Worm (Caenorhabditis elegans) whole organism, L1 larva: Measurements from ENCODE around the gene srh-148.
"Not testable (repeated sequence)": the region's sequence is repeated elsewhere in the genome, so short reads cannot be mapped to it uniquely, and the experiment has no call there.

Experiments
- C04F5.9 ChIP-seq: sonication (generic microtip); optimal IDR thresholded peaks from 2 replicates; lab custom pipeline; 2016; ENCODE audit warnings: missing genetic modification characterization, missing compliant biosample characterization
- C34B4.2 ChIP-seq: sonication (generic microtip); optimal IDR thresholded peaks from 2 replicates; lab custom pipeline; 2017; ENCODE audit warnings: mild to moderate bottlenecking, missing genetic modification characterization, missing compliant biosample characterization
- aha-1 ChIP-seq: fragments of 150-350 bp; optimal IDR thresholded peaks from 2 replicates; lab custom pipeline; 2014; ENCODE audit warnings: missing biosample characterization, missing genetic modification characterization
- alr-1 ChIP-seq: fragments of 200-800 bp; sonication (Bioruptor generic); optimal IDR thresholded peaks from 2 replicates; lab custom pipeline; 2018; ENCODE audit warnings: borderline replicate concordance, mild to moderate bottlenecking, missing genetic modification characterization, missing compliant biosample characterization
- aly-2 ChIP-seq: fragments of 150-350 bp; optimal IDR thresholded peaks from 2 replicates; lab custom pipeline; 2014; ENCODE audit warnings: missing biosample characterization, missing genetic modification characterization
- ama-1 ChIP-seq: fragments of 150-350 bp; optimal IDR thresholded peaks from 2 replicates; lab custom pipeline; 2014
- blmp-1 ChIP-seq: fragments of 150-350 bp; optimal IDR thresholded peaks from 2 replicates; lab custom pipeline; 2014; ENCODE audit warnings: missing biosample characterization, missing genetic modification characterization
- ceh-8 ChIP-seq: fragments of 200-800 bp; sonication (Bioruptor generic); optimal IDR thresholded peaks from 2 replicates; lab custom pipeline; 2018; ENCODE audit warnings: mild to moderate bottlenecking, missing genetic modification characterization, moderate library complexity, missing compliant biosample characterization
- ceh-82 ChIP-seq, 3 experiments: fragments of 150-350 bp in 1 of 3; sonication (generic microtip) in 2 of 3; optimal IDR thresholded peaks; 2 replicates each; lab custom pipeline; 2014 to 2017; ENCODE audit warnings: missing biosample characterization in 3 of 3, missing genetic modification characterization in 3 of 3
- ceh-88 ChIP-seq: fragments of 200-800 bp; sonication (Bioruptor generic); IDR thresholded peaks from 2 replicates; pipeline ENCODE4 v1.3.6; 2022; ENCODE audit warnings: missing genetic modification characterization, missing compliant biosample characterization
- dsc-1 ChIP-seq: sonication (generic microtip); optimal IDR thresholded peaks from 2 replicates; lab custom pipeline; 2016; ENCODE audit warnings: mild to moderate bottlenecking, missing genetic modification characterization, missing compliant biosample characterization
- efl-1 ChIP-seq, 4 experiments: fragments of 150-350 bp; optimal IDR thresholded peaks in 3 of 4; peaks in 1 of 4; 1 replicate in 1 of 4; 2 replicates in 3 of 4; lab custom pipeline; 2014; ENCODE audit warnings: missing biosample characterization in 2 of 4, missing genetic modification characterization in 2 of 4, missing genetic modification reagents in 2 of 4
- efl-3 ChIP-seq: fragments of 200-800 bp; sonication (Bioruptor generic); optimal IDR thresholded peaks from 2 replicates; lab custom pipeline; 2018; ENCODE audit warnings: mild to moderate bottlenecking, missing genetic modification characterization, missing compliant biosample characterization
- egl-13 ChIP-seq: sonication (generic microtip); optimal IDR thresholded peaks from 2 replicates; lab custom pipeline; 2016; ENCODE audit warnings: missing genotype, missing genetic modification reagents, missing genetic modification characterization, missing compliant biosample characterization
- elt-2 ChIP-seq: sonication (generic microtip); optimal IDR thresholded peaks from 2 replicates; lab custom pipeline; 2016; ENCODE audit warnings: missing genetic modification characterization, mild to moderate bottlenecking, inconsistent platforms, missing compliant biosample characterization, missing genetic modification reagents
- fkh-4 ChIP-seq: sonication (generic microtip); optimal IDR thresholded peaks from 2 replicates; lab custom pipeline; 2016; ENCODE audit warnings: missing compliant biosample characterization, missing genetic modification characterization, borderline replicate concordance
- fkh-8 ChIP-seq: sonication (generic microtip); optimal IDR thresholded peaks from 2 replicates; lab custom pipeline; 2016; ENCODE audit warnings: mild to moderate bottlenecking, missing genetic modification characterization, missing compliant biosample characterization
- hlh-4 ChIP-seq: sonication (generic microtip); optimal IDR thresholded peaks from 2 replicates; lab custom pipeline; 2016; ENCODE audit warnings: mild to moderate bottlenecking, missing genetic modification characterization, missing compliant biosample characterization
- irx-1 ChIP-seq: sonication (generic microtip); optimal IDR thresholded peaks from 2 replicates; lab custom pipeline; 2016; ENCODE audit warnings: missing genetic modification characterization, missing compliant biosample characterization
- lin-13 ChIP-seq: fragments of 150-350 bp; optimal IDR thresholded peaks from 2 replicates; lab custom pipeline; 2014; ENCODE audit warnings: missing biosample characterization, missing genetic modification reagents, missing genetic modification characterization
- lin-14 ChIP-seq: fragments of 200-800 bp; sonication (Bioruptor generic); optimal IDR thresholded peaks from 2 replicates; lab custom pipeline; 2018; ENCODE audit warnings: mild to moderate bottlenecking, missing genetic modification characterization, moderate library complexity, missing compliant biosample characterization
- lin-35 ChIP-seq, 2 experiments: fragments of 150-350 bp; optimal IDR thresholded peaks; 2 replicates each; lab custom pipeline; 2014; ENCODE audit warnings: missing biosample characterization in 2 of 2, missing genetic modification characterization in 2 of 2, missing genetic modification reagents in 2 of 2
- lin-39 ChIP-seq: fragments of 150-350 bp; optimal IDR thresholded peaks from 2 replicates; lab custom pipeline; 2014; ENCODE audit warnings: missing biosample characterization, missing genetic modification reagents, missing genetic modification characterization
- lir-3 ChIP-seq: sonication (generic microtip); optimal IDR thresholded peaks from 2 replicates; lab custom pipeline; 2016; ENCODE audit warnings: mild to moderate bottlenecking, missing genetic modification characterization, moderate library complexity, missing compliant biosample characterization; ENCODE audit not compliant: poor library complexity
- mab-9 ChIP-seq: fragments of 200-800 bp; sonication (Bioruptor generic); IDR thresholded peaks from 2 replicates; pipeline ENCODE4 v1.3.6; 2022; ENCODE audit warnings: missing genetic modification reagents, missing genetic modification characterization, missing compliant biosample characterization
- mdl-1 ChIP-seq, 2 experiments: fragments of 150-350 bp; optimal IDR thresholded peaks; 2 replicates each; lab custom pipeline; 2014 to 2017; ENCODE audit warnings: missing biosample characterization in 2 of 2, missing genetic modification characterization in 2 of 2, inconsistent platforms in 1 of 2
- nhr-12 ChIP-seq: sonication (generic microtip); optimal IDR thresholded peaks from 2 replicates; lab custom pipeline; 2017; ENCODE audit warnings: missing biosample characterization, missing genetic modification characterization
- nhr-28 ChIP-seq: fragments of 150-350 bp; optimal IDR thresholded peaks from 2 replicates; lab custom pipeline; 2014; ENCODE audit warnings: missing biosample characterization, missing genetic modification characterization
- nhr-85 ChIP-seq: sonication (generic microtip); peaks from one replicate; lab custom pipeline; 2016; ENCODE audit warnings: missing genetic modification characterization, inconsistent platforms, missing compliant biosample characterization
- nhr-90 ChIP-seq: sonication (generic microtip); optimal IDR thresholded peaks from 2 replicates; lab custom pipeline; 2016; ENCODE audit warnings: mild to moderate bottlenecking, missing genetic modification characterization, missing compliant biosample characterization; ENCODE audit not compliant: poor library complexity
- rnt-1 ChIP-seq: sonication (generic microtip); optimal IDR thresholded peaks from 2 replicates; lab custom pipeline; 2016; ENCODE audit warnings: mild to moderate bottlenecking, missing genetic modification characterization, moderate library complexity, missing compliant biosample characterization
- skn-1 ChIP-seq: fragments of 150-350 bp; optimal IDR thresholded peaks from 2 replicates; lab custom pipeline; 2014; ENCODE audit warnings: missing biosample characterization, missing genetic modification characterization
- snpc-4 ChIP-seq: fragments of 150-350 bp; optimal IDR thresholded peaks from 2 replicates; lab custom pipeline; 2014; ENCODE audit warnings: missing biosample characterization, missing genetic modification characterization
- snu-23 ChIP-seq: sonication (generic microtip); optimal IDR thresholded peaks from 2 replicates; lab custom pipeline; 2016; ENCODE audit warnings: missing genetic modification characterization, missing compliant biosample characterization
- sox-4 ChIP-seq: sonication (generic microtip); optimal IDR thresholded peaks from 2 replicates; lab custom pipeline; 2016; ENCODE audit warnings: missing genetic modification characterization, missing compliant biosample characterization
- sup-37 ChIP-seq: fragments of 200-800 bp; sonication (Bioruptor generic); optimal IDR thresholded peaks from 2 replicates; lab custom pipeline; 2018; ENCODE audit warnings: mild to moderate bottlenecking, missing genetic modification characterization, missing compliant biosample characterization
- unc-130 ChIP-seq: fragments of 150-350 bp; optimal IDR thresholded peaks from 2 replicates; lab custom pipeline; 2017; ENCODE audit warnings: missing biosample characterization, missing genetic modification characterization, inconsistent platforms
- unc-30 ChIP-seq: sonication (generic microtip); optimal IDR thresholded peaks from 2 replicates; lab custom pipeline; 2017; ENCODE audit warnings: missing biosample characterization, missing genetic modification characterization
- unc-98 ChIP-seq: fragments of 200-800 bp; sonication (Bioruptor generic); IDR thresholded peaks from 2 replicates; pipeline ENCODE4 v1.3.6; 2022; ENCODE audit warnings: missing genetic modification characterization, missing compliant biosample characterization
- xbp-1 ChIP-seq: sonication (generic microtip); optimal IDR thresholded peaks from 2 replicates; lab custom pipeline; 2016; ENCODE audit warnings: missing genetic modification characterization, missing compliant biosample characterization
- zag-1 ChIP-seq: fragments of 150-350 bp; optimal IDR thresholded peaks from 2 replicates; lab custom pipeline; 2014; ENCODE audit warnings: missing biosample characterization, missing genetic modification characterization
- ztf-11 ChIP-seq, 2 experiments: sonication (generic microtip); optimal IDR thresholded peaks; 2 replicates each; lab custom pipeline; 2016 to 2017; ENCODE audit warnings: missing genetic modification characterization in 2 of 2, missing biosample characterization in 1 of 2, missing compliant biosample characterization in 1 of 2
- ztf-4 ChIP-seq: fragments of 150-350 bp; optimal IDR thresholded peaks from 2 replicates; lab custom pipeline; 2014; ENCODE audit warnings: missing biosample characterization, missing genetic modification characterization

The srh-148 gene

ce11 chrV:15819983-15820382 lies 38.2 kb downstream of the srh-148 start, which contains the start of gene srbc-48:
srbc-48 (plus strand) TSS chrV:15820283.
- TF ChIP-seq lin-13 (GFP tag; lab: Kevin White, UChicago): no peak
- TF ChIP-seq ama-1 (lab: Kevin White, UChicago): no peak
- TF ChIP-seq unc-30: no peak
- TF ChIP-seq ceh-8 (GFP tag; lab: Kevin White, UChicago): no peak
- no peak for TF ChIP-seq ceh-82 (tag; optimal IDR thresholded peaks at IDR 0.05; lab: Kevin White, UChicago)
- no peak for TF ChIP-seq elt-2 (tag; lab: Kevin White, UChicago)
- TF ChIP-seq mdl-1 (tag; optimal IDR thresholded peaks at IDR 0.05; lab: Kevin White, UChicago): no peak
- no peak for TF ChIP-seq efl-1 (optimal IDR thresholded peaks at IDR 0.05; lab: Kevin White, UChicago)
- no peak for TF ChIP-seq efl-1 (GFP tag; optimal IDR thresholded peaks at IDR 0.05 in 1 of 2; lab: Kevin White, UChicago)
- no peak for TF ChIP-seq hlh-4 (tag; lab: Kevin White, UChicago)
- no peak for TF ChIP-seq zag-1 (tag; lab: Kevin White, UChicago)
- TF ChIP-seq alr-1 (tag; lab: Kevin White, UChicago): no peak
- TF ChIP-seq irx-1 (tag; lab: Kevin White, UChicago): no peak
- TF ChIP-seq dsc-1 (tag; lab: Kevin White, UChicago): no peak
- TF ChIP-seq lir-3 (tag; lab: Kevin White, UChicago): no peak
- no peak for TF ChIP-seq lin-35 (GFP tag; optimal IDR thresholded peaks at IDR 0.05; lab: Kevin White, UChicago)
- no peak for TF ChIP-seq snu-23

- TF ChIP-seq fkh-8 (tag; lab: Kevin White, UChicago) (no peak), rnt-1 (tag; lab: Kevin White, UChicago) (no peak), unc-130 (tag; lab: Kevin White, UChicago) (no peak), ztf-4 (tag; lab: Kevin White, UChicago) (no peak), unc-30 (no peak), lin-39 (tag; lab: Kevin White, UChicago) (no peak), nhr-12 (tag; lab: Kevin White, UChicago) (no peak), nhr-28 (tag; lab: Kevin White, UChicago) (no peak), sox-4 (tag; lab: Kevin White, UChicago) (no peak), C34B4.2 (tag; lab: Kevin White, UChicago) (no peak), efl-3 (GFP tag; lab: Kevin White, UChicago) (no peak), fkh-4 (tag; lab: Kevin White, UChicago) (no peak)
Observed at ce11 chrV:15817746-15818145, 40.4 kb downstream of the srh-148 start, which contains the start of gene abf-3. abf-3 (minus strand) TSS chrV:15817846.

ce11 chrV:15815962-15816432 lies 42.2 kb downstream of the srh-148 start, which contains the start of the genes fbxa-69 and F54B8.4:
fbxa-69 (minus strand) TSS chrV:15815971.
F54B8.4 (plus strand) TSS chrV:15816382.
- no peak for TF ChIP-seq efl-1 (optimal IDR thresholded peaks at IDR 0.05; lab: Kevin White, UChicago)
- peak in 1 of 2 experiments; percentile 92 for TF ChIP-seq efl-1 (GFP tag; optimal IDR thresholded peaks at IDR 0.05 in 1 of 2; lab: Kevin White, UChicago)
- TF ChIP-seq blmp-1: peak; percentile 46
- no peak for TF ChIP-seq aha-1
- peak in 1 of 2 experiments; percentile 5 for TF ChIP-seq lin-35 (GFP tag; optimal IDR thresholded peaks at IDR 0.05; lab: Kevin White, UChicago)
- peak; percentile 31 for TF ChIP-seq nhr-85 (tag; lab: Kevin White, UChicago)
- no peak for TF ChIP-seq nhr-90 (tag; lab: Kevin White, UChicago)

- not testable (repeated sequence) for TF ChIP-seq ceh-82 (tag; optimal IDR thresholded peaks at IDR 0.05; lab: Kevin White, UChicago); lin-14 (GFP tag; lab: Kevin White, UChicago); skn-1
Observed at ce11 chrV:15811982-15812381, 46.2 kb downstream of the srh-148 start, which contains the start of gene nhr-282. nhr-282 (plus strand) TSS chrV:15812282.

- TF ChIP-seq sup-37 (GFP tag; lab: Kevin White, UChicago): no peak
- TF ChIP-seq ztf-11 (tag; optimal IDR thresholded peaks at IDR 0.05; lab: Kevin White, UChicago): no peak
- no peak for TF ChIP-seq blmp-1
- no peak for TF ChIP-seq rnt-1 (tag; lab: Kevin White, UChicago)
- TF ChIP-seq efl-3 (GFP tag; lab: Kevin White, UChicago): no peak
- TF ChIP-seq C04F5.9 (tag; lab: Kevin White, UChicago): no peak
- TF ChIP-seq nhr-85 (tag; lab: Kevin White, UChicago): no peak
- no peak for TF ChIP-seq ceh-88 (GFP tag; lab: Robert Waterston, UW)
- TF ChIP-seq lin-35 (GFP tag; optimal IDR thresholded peaks at IDR 0.05; lab: Kevin White, UChicago): no peak
- no peak for TF ChIP-seq xbp-1 (tag; lab: Kevin White, UChicago)
- TF ChIP-seq aly-2: no peak
- TF ChIP-seq mab-9 (GFP tag; lab: Robert Waterston, UW): no peak
- TF ChIP-seq unc-98 (GFP tag; lab: Robert Waterston, UW): no peak
- no peak for TF ChIP-seq snpc-4 (tag; lab: Kevin White, UChicago)
- TF ChIP-seq ama-1 (lab: Kevin White, UChicago): no peak
- no peak for TF ChIP-seq elt-2 (tag; lab: Kevin White, UChicago)
- TF ChIP-seq egl-13 (tag; lab: Kevin White, UChicago): no peak
- TF ChIP-seq unc-130 (tag; lab: Kevin White, UChicago): no peak
- no peak for TF ChIP-seq nhr-28 (tag; lab: Kevin White, UChicago)
Observed at ce11 chrV:15810446-15810845, 47.7 kb downstream of the srh-148 start, which contains the start of gene F54B8.1. F54B8.1 (plus strand) TSS chrV:15810746.
